Worm (Caenorhabditis elegans) whole organism, L4 larva: ENCODE data around the gene T03F6.3.

ENCODE experiments used
- ceh-62 ChIP-seq: sonication (generic microtip); optimal IDR thresholded peaks from 2 replicates; lab custom pipeline; 2017; ENCODE audit warnings: missing biosample characterization, missing genetic modification characterization
- lim-7 ChIP-seq: fragments of 200-800 bp; sonication (Bioruptor generic); IDR thresholded peaks from 2 replicates; pipeline ENCODE4 v1.3.6; 2022; ENCODE audit warnings: missing genetic modification characterization, missing compliant biosample characterization
- nhr-10 ChIP-seq: fragments of 150-350 bp; optimal IDR thresholded peaks from 2 replicates; lab custom pipeline; 2014; ENCODE audit warnings: missing biosample characterization, missing genetic modification characterization

DNA sequence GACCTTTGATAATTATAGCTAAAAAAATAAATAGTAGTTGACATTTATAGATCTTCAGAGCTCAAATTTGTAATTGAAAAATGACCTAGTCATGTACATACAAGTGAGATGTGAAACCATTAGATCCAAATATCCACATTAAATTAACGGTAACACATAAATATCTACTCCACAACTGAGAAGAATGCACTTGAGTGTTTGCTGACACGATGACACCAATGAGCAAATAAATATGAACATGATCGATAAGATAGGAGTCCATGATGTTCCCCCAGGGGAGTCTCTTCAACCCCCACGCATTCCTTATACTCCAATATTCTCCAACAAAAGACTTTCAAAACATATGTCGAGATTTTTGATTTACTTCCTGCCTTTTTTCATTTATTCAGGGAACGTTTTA, 15.2 kb downstream of the T03F6.3 start, which contains the start of gene ttr-52:
- TF ChIP-seq nhr-10 (tag; lab: Kevin White, UChicago), result no peak
- no peak for TF ChIP-seq ceh-62 (tag; lab: Kevin White, UChicago)
- no peak for TF ChIP-seq lim-7 (GFP tag; lab: Robert Waterston, UW)
